Fruit fly (Drosophila melanogaster) whole organism, pupa: ENCODE measurements around the gene CG42327.
A peak's percentile ranks its signal among the peaks of the same experiment; 100 is the strongest.

Experiments
- CG10348 ChIP-seq: fragments of 200-800 bp; sonication (Bioruptor generic); IDR thresholded peaks from 2 replicates; pipeline ENCODE4 v1.3.6; 2022; ENCODE audit warnings: missing biosample characterization, missing genetic modification characterization
- CG12605 ChIP-seq: fragments of 200-800 bp; sonication (Bioruptor generic); IDR thresholded peaks from 2 replicates; pipeline ENCODE4 v1.3.6; 2022; ENCODE audit warnings: missing biosample characterization, missing genetic modification characterization
- CG13204 ChIP-seq: fragments of 200-800 bp; sonication (Bioruptor generic); optimal IDR thresholded peaks from 2 replicates; lab custom pipeline; 2018; ENCODE audit warnings: missing biosample characterization, mild to moderate bottlenecking, missing genetic modification characterization, moderate library complexity
- CG14655 ChIP-seq: fragments of 200-800 bp; sonication (Bioruptor generic); optimal IDR thresholded peaks from 3 replicates; lab custom pipeline; 2017; ENCODE audit warnings: mild to moderate bottlenecking, missing biosample characterization, missing genetic modification reagents, missing genetic modification characterization
- CG15710 ChIP-seq: fragments of 200-800 bp; sonication (Bioruptor generic); optimal IDR thresholded peaks from 2 replicates; lab custom pipeline; 2018; ENCODE audit warnings: missing biosample characterization, mild to moderate bottlenecking, missing genetic modification characterization, moderate library complexity
- CG17806 ChIP-seq: fragments of 200-800 bp; sonication (Bioruptor generic); optimal IDR thresholded peaks from 2 replicates; lab custom pipeline; 2018; ENCODE audit warnings: missing biosample characterization, mild to moderate bottlenecking, missing genetic modification characterization, moderate library complexity
- CG32121 ChIP-seq: fragments of 200-800 bp; sonication (Bioruptor generic); IDR thresholded peaks from 2 replicates; pipeline ENCODE4 v1.3.6; 2022; ENCODE audit warnings: missing biosample characterization, missing genetic modification characterization
- CG34367 ChIP-seq: fragments of 200-800 bp; sonication (Bioruptor generic); optimal IDR thresholded peaks from 2 replicates; lab custom pipeline; 2018; ENCODE audit warnings: missing biosample characterization, mild to moderate bottlenecking, missing genetic modification characterization
- CG4496 ChIP-seq: fragments of 200-800 bp; sonication (Bioruptor generic); IDR thresholded peaks from 3 replicates; pipeline ENCODE4 v1.3.6; 2022; ENCODE audit warnings: missing biosample characterization, missing genetic modification characterization
- CG8159 ChIP-seq: fragments of 200-800 bp; sonication (Bioruptor generic); optimal IDR thresholded peaks from 3 replicates; lab custom pipeline; 2018; ENCODE audit warnings: missing biosample characterization, mild to moderate bottlenecking, missing genetic modification characterization, moderate library complexity
- CG8301 ChIP-seq: fragments of 200-800 bp; sonication (Bioruptor generic); optimal IDR thresholded peaks from 2 replicates; lab custom pipeline; 2018; ENCODE audit warnings: missing biosample characterization, mild to moderate bottlenecking, missing genetic modification characterization
- CG9948 ChIP-seq: fragments of 200-800 bp; sonication (Bioruptor generic); optimal IDR thresholded peaks from 2 replicates; lab custom pipeline; 2018; ENCODE audit warnings: missing biosample characterization, mild to moderate bottlenecking, missing genetic modification characterization, moderate library complexity
- D1 ChIP-seq: fragments of 200-800 bp; sonication (Bioruptor generic); optimal IDR thresholded peaks from 2 replicates; lab custom pipeline; 2018; ENCODE audit warnings: missing biosample characterization, mild to moderate bottlenecking, missing genetic modification characterization, moderate library complexity
- EcR ChIP-seq: fragments of 200-800 bp; sonication (Bioruptor generic); optimal IDR thresholded peaks from 3 replicates; lab custom pipeline; 2019; ENCODE audit warnings: missing biosample characterization, missing genetic modification characterization, mild to moderate bottlenecking, moderate library complexity, missing genetic modification reagents
- Ets98B ChIP-seq: fragments of 200-800 bp; sonication (Bioruptor generic); IDR thresholded peaks from 2 replicates; pipeline ENCODE4 v1.3.6; 2022; ENCODE audit warnings: missing biosample characterization, missing genetic modification characterization
- Pif1A ChIP-seq: fragments of 200-800 bp; sonication (Bioruptor generic); optimal IDR thresholded peaks from 3 replicates; lab custom pipeline; 2016; ENCODE audit warnings: missing biosample characterization, missing genetic modification characterization
- Pif1B ChIP-seq: fragments of 200-800 bp; sonication (Bioruptor generic); optimal IDR thresholded peaks from 3 replicates; lab custom pipeline; 2016; ENCODE audit warnings: missing biosample characterization, missing genetic modification characterization
- Snoo ChIP-seq: fragments of 200-800 bp; sonication (Bioruptor generic); optimal IDR thresholded peaks from 3 replicates; lab custom pipeline; 2017; ENCODE audit warnings: missing biosample characterization, mild to moderate bottlenecking, missing genetic modification characterization, inconsistent platforms
- fd96Ca ChIP-seq: fragments of 200-800 bp; sonication (Bioruptor generic); IDR thresholded peaks from 3 replicates; pipeline ENCODE4 v1.3.6; 2022; ENCODE audit warnings: missing biosample characterization, missing genetic modification characterization
- gl ChIP-seq: fragments of 200-800 bp; sonication (Bioruptor generic); optimal IDR thresholded peaks from 2 replicates; lab custom pipeline; 2018; ENCODE audit warnings: missing biosample characterization, mild to moderate bottlenecking, missing genetic modification characterization
- rn ChIP-seq: fragments of 200-800 bp; sonication (Bioruptor generic); IDR thresholded peaks from 2 replicates; pipeline ENCODE4 v1.3.6; 2022; ENCODE audit warnings: missing biosample characterization, missing genetic modification characterization

Gene CG42327

DNA sequence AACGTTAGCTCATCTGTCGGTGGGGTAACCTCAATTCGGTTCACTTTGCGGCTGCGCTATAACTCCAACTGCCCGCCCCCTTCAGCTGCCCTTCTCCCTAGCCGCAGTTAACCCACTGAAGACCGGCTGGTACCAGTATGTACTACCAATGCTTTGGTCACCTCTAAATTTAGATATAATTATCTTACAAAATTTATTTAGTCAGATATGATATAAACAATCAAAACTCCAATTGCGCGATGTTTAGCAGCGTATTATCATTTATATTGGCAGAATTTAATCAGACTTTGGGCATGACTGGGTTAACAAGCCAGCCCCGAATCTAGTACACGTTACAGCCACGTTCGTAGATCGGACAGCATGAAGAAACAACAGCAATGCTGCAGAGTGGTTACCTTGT is 5.8 kb downstream of the CG42327 start:
- TF ChIP-seq EcR = no peak
- TF ChIP-seq Pif1B (GFP tag; lab: Kevin White, UChicago) = peak; percentile 44
- no peak for TF ChIP-seq Snoo (tag; lab: Kevin White, UChicago)
- peak; percentile 18 for TF ChIP-seq CG13204
- peak; percentile 74 for TF ChIP-seq CG4496 (GFP tag; lab: Robert Waterston, UW)
- peak; percentile 54 for TF ChIP-seq CG8301 (tag; lab: Kevin White, UChicago)
- TF ChIP-seq rn (GFP tag; lab: Robert Waterston, UW) = no peak; the same call in 1 of the 2 replicates
- peak; percentile 47 for TF ChIP-seq CG34367
- TF ChIP-seq D1 = no peak
- TF ChIP-seq gl (tag; lab: Kevin White, UChicago) = peak; percentile 40
- TF ChIP-seq CG10348 (GFP tag; lab: Robert Waterston, UW) = no peak
- peak; percentile 76; the same call in 2 of the 3 replicates for TF ChIP-seq fd96Ca
- TF ChIP-seq CG32121 (GFP tag; lab: Robert Waterston, UW) = peak; percentile 79
- TF ChIP-seq CG9948 (tag; lab: Kevin White, UChicago) = peak; percentile 67
- peak; percentile 75 for TF ChIP-seq Ets98B (GFP tag; lab: Robert Waterston, UW)
- TF ChIP-seq CG8159 (tag; lab: Kevin White, UChicago) = peak; percentile 57
- peak; percentile 62 for TF ChIP-seq CG14655
- TF ChIP-seq Pif1A (GFP tag; lab: Kevin White, UChicago) = peak; percentile 64
- peak; percentile 38; the same call in 1 of the 2 replicates for TF ChIP-seq CG12605
- peak; percentile 64 for TF ChIP-seq CG15710 (tag; lab: Kevin White, UChicago)
- peak; percentile 65 for TF ChIP-seq CG17806 (tag; lab: Kevin White, UChicago)

DNA sequence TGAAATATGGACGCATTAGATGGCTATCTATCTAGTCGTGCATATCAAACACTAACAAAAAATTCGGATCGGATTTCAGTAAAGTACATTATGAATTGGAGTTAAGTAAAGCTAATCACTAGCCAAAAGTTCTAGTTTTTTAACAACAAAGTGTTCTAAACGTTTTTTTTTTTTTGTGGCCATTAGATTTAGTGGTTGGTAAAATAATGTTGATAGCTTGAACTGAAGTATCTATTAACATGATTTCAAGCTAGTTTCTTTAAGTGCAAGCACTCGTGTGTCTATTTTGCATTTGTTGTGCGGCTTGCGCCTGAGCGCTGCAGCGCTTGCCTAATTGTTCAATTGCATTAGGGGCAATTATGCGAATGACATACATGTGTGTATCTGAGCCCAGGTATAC is 6.7 kb downstream of the CG42327 start:
- TF ChIP-seq Ets98B (GFP tag; lab: Robert Waterston, UW) = peak; percentile 30; the same call in 1 of the 2 replicates
- peak; percentile 62 for TF ChIP-seq CG32121 (GFP tag; lab: Robert Waterston, UW)
- TF ChIP-seq fd96Ca = no peak
- TF ChIP-seq, all 21 proteins: peak for 2

DNA sequence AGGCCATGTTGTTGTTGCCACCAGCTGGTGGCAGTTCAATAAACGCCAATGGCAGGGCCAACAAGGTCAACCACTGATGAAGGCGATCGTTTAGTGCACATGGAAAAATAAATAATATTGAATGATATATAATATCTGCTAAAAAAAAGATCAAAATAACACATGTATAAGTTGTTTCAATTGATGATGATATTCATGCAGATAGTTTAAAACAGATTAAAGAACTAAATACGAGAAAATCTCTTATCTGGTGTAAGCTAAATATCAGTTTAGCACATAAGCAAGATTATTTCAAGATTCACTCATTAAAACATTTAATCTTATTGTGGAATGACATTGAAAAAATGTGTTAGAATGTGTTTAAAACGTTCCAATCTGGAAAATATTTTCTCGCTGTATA is 7.5 kb downstream of the CG42327 start:
- no peak for TF ChIP-seq rn (GFP tag; lab: Robert Waterston, UW)
- TF ChIP-seq fd96Ca = no peak
- TF ChIP-seq CG8159 (tag; lab: Kevin White, UChicago) = peak; percentile 44
- TF ChIP-seq CG12605 = no peak
- peak; percentile 27 for TF ChIP-seq CG15710 (tag; lab: Kevin White, UChicago)
- TF ChIP-seq CG9948 (tag; lab: Kevin White, UChicago) = peak; percentile 30
- TF ChIP-seq Pif1A (GFP tag; lab: Kevin White, UChicago) = no peak
- peak; percentile 3 for TF ChIP-seq CG17806 (tag; lab: Kevin White, UChicago)
- no peak for TF ChIP-seq CG14655
- TF ChIP-seq EcR = peak; percentile 63
- TF ChIP-seq, all 21 proteins: peak for 5

DNA sequence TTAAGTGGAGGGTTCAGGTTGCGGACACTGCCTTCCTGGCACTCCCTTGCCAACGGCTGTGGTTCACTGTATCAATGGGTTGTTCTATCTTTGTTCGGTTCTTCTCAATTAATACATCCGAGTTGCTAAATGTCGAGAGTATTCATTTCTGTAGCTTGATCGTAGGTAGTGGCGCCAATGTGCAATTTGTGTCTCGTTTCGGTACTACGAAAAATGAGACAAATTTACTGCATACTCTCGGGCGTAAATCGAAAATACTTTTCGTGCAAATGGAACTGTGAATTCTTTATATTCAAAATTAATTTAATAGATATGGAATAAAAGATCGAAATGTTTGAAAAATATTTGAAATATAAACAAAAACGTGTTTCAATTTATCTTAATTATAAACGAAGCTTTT is 9.6 kb downstream of the CG42327 start:
- TF ChIP-seq CG9948 (tag; lab: Kevin White, UChicago) (no peak), Snoo (tag; lab: Kevin White, UChicago) (no peak), CG15710 (tag; lab: Kevin White, UChicago) (no peak), D1 (peak; percentile 38), CG32121 (GFP tag; lab: Robert Waterston, UW) (0 out of 2 replicates have a peak, but pooled peaks have one; percentile 2)

DNA sequence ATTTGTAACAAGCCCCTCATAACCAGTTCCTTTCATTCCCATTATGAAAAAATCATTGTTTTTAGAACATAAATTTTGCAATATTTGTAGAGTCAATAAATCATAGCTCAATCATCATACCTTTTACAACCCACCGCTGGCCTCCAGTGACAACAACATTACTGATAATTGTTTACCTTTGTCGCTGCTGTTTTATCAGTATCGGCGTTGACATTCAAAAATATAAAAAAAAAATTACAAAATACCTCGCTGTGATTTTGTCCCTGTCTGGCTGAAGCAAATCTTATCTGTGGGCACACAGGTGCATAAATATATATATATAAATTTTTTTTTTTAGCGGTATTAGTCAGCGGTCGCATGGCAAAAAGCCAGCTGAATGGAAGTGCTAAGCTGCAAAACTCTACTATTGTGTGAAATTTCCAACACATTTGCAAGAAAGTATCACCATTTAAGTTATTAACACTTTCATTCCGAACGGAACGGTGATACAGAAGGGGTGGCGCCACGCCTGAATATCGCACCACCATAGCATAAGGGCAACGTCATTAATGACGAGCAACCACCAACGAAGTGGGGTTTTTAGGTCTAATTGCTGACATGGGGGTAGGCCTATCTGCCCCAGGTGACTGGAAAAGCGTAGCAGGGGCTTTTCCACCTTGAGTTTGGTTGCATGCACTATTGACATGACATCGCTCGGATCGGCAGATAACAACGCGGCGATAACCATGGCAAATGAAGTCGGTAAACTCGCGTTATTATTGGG is 10.2 kb downstream of the CG42327 start:
- TF ChIP-seq Pif1A (GFP tag; lab: Kevin White, UChicago) (peak; percentile 12), CG9948 (tag; lab: Kevin White, UChicago) (no peak)
- TF ChIP-seq, all 21 proteins: peak for 1

DNA sequence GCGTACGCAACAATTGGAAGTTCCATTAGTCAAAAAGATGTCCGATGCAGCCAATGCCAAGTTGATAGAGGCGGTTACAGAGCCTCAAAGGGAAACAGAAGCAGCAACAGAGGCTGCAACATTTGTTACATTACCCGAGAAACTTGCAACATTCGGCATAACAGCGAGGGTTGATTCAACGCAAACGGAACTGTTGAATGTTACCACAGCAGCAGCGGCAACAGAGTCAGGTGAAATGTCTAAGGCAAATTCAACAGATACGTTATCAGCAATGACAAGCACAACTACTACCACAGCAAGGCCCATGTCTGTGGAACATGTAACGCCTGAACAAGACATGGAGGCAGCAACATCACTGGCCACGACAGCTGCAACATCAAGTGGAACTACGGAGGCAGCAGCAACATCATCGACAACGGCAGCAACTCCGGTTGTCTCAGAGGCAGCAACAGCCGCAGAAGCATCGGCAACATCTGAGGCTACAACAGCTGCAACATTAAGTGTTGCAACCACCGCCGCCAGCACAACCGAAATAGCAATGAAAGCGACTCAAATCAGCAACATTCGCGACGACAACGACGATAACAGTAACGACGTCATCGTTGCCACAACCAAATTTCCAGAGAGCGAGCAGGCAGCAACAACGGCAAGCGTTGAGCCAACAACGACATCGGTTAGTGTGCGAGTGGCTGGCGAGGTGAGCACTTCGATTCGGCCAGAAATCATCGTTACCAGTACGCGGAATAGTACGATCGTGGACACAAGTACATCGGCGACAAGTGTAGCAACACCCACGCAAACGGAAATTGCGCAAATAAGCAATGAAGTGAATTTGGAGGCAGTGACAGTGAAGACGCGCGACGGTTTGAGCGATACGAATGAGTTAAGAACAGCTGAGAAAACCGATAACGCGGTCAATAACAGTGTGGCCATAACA is 13.3 kb downstream of the CG42327 start:
- TF ChIP-seq CG15710 (tag; lab: Kevin White, UChicago) (no peak), CG12605 (no peak), EcR (peak; percentile 44)

DNA sequence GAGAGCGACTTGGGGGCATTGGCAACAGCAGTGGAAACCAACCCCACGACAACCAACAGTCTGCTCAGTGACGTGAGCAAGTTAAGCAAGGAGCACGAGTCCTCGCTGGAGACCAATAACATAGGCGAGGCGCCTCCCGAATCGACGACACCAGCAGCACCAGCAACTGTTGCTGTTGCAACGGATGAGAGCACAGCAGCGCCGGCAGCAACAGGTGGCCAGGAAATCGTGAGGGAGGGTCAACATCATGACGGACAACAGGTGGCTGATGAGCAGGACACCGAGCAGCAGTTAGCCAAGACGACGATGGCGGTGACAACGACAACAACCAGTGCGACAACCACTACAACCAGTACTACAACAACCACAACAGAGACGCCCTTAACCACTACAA is 14.0 kb downstream of the CG42327 start:
- TF ChIP-seq CG4496 (GFP tag; lab: Robert Waterston, UW) = no peak
- TF ChIP-seq fd96Ca = no peak
- peak; percentile 97 for TF ChIP-seq CG12605
- TF ChIP-seq Pif1B (GFP tag; lab: Kevin White, UChicago) = no peak
